Worm (Caenorhabditis elegans) whole organism, L4/young adult: Measurements from ENCODE around the gene srj-37.

Source experiments
- W03F9.2 ChIP-seq: fragments of 150-350 bp; optimal IDR thresholded peaks from 2 replicates; lab custom pipeline; 2014; ENCODE audit warnings: missing biosample characterization, missing genetic modification characterization
- dao-5 ChIP-seq: sonication (generic microtip); optimal IDR thresholded peaks from 2 replicates; lab custom pipeline; 2016; ENCODE audit warnings: missing genotype, missing genetic modification characterization, moderate library complexity, missing compliant biosample characterization
- him-1 ChIP-seq: sonication (generic microtip); optimal IDR thresholded peaks from 2 replicates; lab custom pipeline; 2016; ENCODE audit warnings: missing genotype, missing genetic modification reagents, missing genetic modification characterization, missing compliant biosample characterization

- TF ChIP-seq him-1 (no peak), W03F9.2 (tag; lab: Kevin White, UChicago) (no peak), dao-5 (tag; lab: Kevin White, UChicago) (no peak)
Observed at ce11 chrV:617917-618316, 20.5 kb upstream of the srj-37 start.
